Fruit fly (Drosophila melanogaster): Measurements from ENCODE around the gene trn.

DNA sequence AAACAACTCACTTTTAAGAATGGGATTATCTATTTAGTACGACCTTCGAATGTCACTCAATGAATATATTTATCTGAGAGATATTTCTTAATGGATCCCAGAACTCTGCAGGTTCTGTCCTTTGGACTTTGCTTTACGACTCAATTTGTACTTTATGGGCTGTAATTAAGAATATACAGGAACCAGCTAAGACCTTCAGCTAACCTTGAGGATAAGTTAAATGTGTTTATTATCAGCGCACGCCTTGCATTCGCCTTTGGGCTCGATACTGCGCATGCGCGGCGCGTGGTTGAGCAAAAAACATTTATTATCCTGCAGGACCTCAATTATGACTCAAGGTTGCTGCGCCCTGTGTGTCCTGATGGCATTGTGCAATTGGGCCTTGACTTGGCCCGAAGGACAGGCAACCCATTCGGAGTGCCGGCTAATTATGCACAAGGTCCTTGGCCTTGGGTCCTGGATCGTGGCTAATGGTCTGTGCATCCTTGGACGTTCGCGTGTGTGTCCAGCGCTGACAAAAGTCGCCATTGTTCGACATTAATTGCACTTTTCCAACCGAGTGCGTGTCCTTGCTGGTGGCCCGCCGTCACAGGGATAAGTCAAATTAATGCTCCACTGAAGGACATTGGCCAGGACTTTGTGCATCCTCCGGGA is 32.7 kb upstream of the trn start:
- no peak for TF ChIP-seq Crg-1 (GFP tag; optimal IDR thresholded peaks at IDR 0.05)
- TF ChIP-seq CG11617 (GFP tag; optimal IDR thresholded peaks at IDR 0.05): no peak
- no peak for TF ChIP-seq bab1 (GFP tag; optimal IDR thresholded peaks at IDR 0.05)
- TF ChIP-seq toe (GFP tag; optimal IDR thresholded peaks at IDR 0.05): no peak
- no peak for TF ChIP-seq CG1620 (GFP tag; optimal IDR thresholded peaks at IDR 0.05)
- no peak for TF ChIP-seq kay (GFP tag; ENCODE audit: borderline replicate concordance)
- no peak for TF ChIP-seq CG14711 (tag; optimal IDR thresholded peaks at IDR 0.05)
- TF ChIP-seq tj (GFP tag; optimal IDR thresholded peaks at IDR 0.05): no peak
- TF ChIP-seq CG12768 (GFP tag; optimal IDR thresholded peaks at IDR 0.05): no peak
- TF ChIP-seq cic (GFP tag; optimal IDR thresholded peaks at IDR 0.05): no peak
- no peak for TF ChIP-seq CG7101 (tag; optimal IDR thresholded peaks at IDR 0.05)
- TF ChIP-seq CG7045 (GFP tag; optimal IDR thresholded peaks at IDR 0.05): no peak
- TF ChIP-seq cnc (optimal IDR thresholded peaks at IDR 0.05): no peak
- TF ChIP-seq Clk (GFP tag; optimal IDR thresholded peaks at IDR 0.05): no peak

Data from whole organism, adult.